Fruit fly (Drosophila melanogaster): ENCODE results near the gene bc10.

DNA sequence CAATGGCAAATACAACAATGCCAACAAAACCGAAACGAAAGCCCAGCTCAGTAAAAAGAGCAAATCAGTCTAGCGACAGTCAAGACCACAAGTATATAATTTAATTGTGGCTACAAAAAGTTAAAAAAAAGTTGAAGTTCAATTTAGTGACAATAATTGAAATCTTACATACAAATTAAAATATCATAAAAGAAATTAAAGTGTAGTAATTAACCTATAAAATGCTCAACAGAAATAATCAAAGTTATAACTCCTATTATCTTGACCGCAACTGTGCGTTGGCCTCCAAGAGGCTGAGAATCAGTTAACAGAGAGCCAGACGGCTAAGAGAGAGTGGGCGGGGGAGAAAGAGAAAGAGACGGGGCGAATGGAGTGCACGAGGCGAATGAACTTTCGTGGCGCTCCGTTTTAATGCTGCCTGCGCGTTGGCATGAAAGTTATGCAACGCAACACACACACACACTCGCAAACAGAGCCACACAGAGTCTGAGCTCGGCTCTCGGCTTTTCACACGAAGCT, 46.8 kb downstream of the bc10 start:
- TF ChIP-seq crp (GFP tag; optimal IDR thresholded peaks at IDR 0.05), result peak in 1 of 2 experiments; percentile 21
- TF ChIP-seq NfI (GFP tag; optimal IDR thresholded peaks at IDR 0.05), result peak; percentile 59
- TF ChIP-seq Dip2 (GFP tag; IDR thresholded peaks at IDR 0.05), result no peak
- peak; percentile 74 for TF ChIP-seq ttk (GFP tag; IDR thresholded peaks at IDR 0.05)
- peak; percentile 32 for TF ChIP-seq CG1603 (tag; optimal IDR thresholded peaks at IDR 0.05)
- peak; percentile 79 for TF ChIP-seq dysf (GFP tag; IDR thresholded peaks at IDR 0.05)
- TF ChIP-seq CG10654 (GFP tag; optimal IDR thresholded peaks at IDR 0.05), result peak; percentile 57
- TF ChIP-seq CG9876 (GFP tag; optimal IDR thresholded peaks at IDR 0.05), result no peak
- peak; percentile 90 for TF ChIP-seq CG33557 (GFP tag; optimal IDR thresholded peaks at IDR 0.05)
- TF ChIP-seq bab2 (GFP tag; optimal IDR thresholded peaks at IDR 0.05), result peak; percentile 42
- TF ChIP-seq nerfin-1 (tag; optimal IDR thresholded peaks at IDR 0.05), result peak; percentile 88
- no peak for TF ChIP-seq ash1 (GFP tag; optimal IDR thresholded peaks at IDR 0.05)
